Fruit fly (Drosophila melanogaster) whole organism, embryonic: Measurements from ENCODE around the gene CG34338.

Experiments used
- Atf3 ChIP-seq: fragments of 200-800 bp; sonication (Bioruptor generic); optimal IDR thresholded peaks from 3 replicates; lab custom pipeline; 2016; ENCODE audit warnings: missing biosample characterization, missing genetic modification characterization
- CG10267 ChIP-seq: fragments of 200-800 bp; sonication (Bioruptor generic); optimal IDR thresholded peaks from 2 replicates; lab custom pipeline; 2018; ENCODE audit warnings: missing biosample characterization, mild to moderate bottlenecking, missing genetic modification characterization, moderate library complexity
- CG12071 ChIP-seq: fragments of 200-800 bp; sonication (Bioruptor generic); optimal IDR thresholded peaks from 3 replicates; lab custom pipeline; 2018; ENCODE audit warnings: missing biosample characterization, mild to moderate bottlenecking, missing genetic modification characterization
- CG12391 ChIP-seq: fragments of 200-800 bp; sonication (Bioruptor generic); optimal IDR thresholded peaks from 3 replicates; lab custom pipeline; 2018; ENCODE audit warnings: missing biosample characterization, mild to moderate bottlenecking, missing genetic modification characterization, moderate library complexity
- CG13123 ChIP-seq: fragments of 200-800 bp; sonication (Bioruptor generic); optimal IDR thresholded peaks from 2 replicates; lab custom pipeline; 2016; ENCODE audit warnings: missing biosample characterization, missing genetic modification characterization
- CG17361 ChIP-seq: fragments of 200-800 bp; sonication (Bioruptor generic); IDR thresholded peaks from 3 replicates; pipeline ENCODE4 v1.3.6; 2022; ENCODE audit warnings: missing biosample characterization, missing genetic modification characterization
- CG17802 ChIP-seq: fragments of 200-800 bp; sonication (Bioruptor generic); optimal IDR thresholded peaks from 2 replicates; lab custom pipeline; 2018; ENCODE audit warnings: missing biosample characterization, mild to moderate bottlenecking, missing genetic modification characterization, moderate library complexity
- CG31224 ChIP-seq: fragments of 200-800 bp; sonication (Bioruptor generic); IDR thresholded peaks from 2 replicates; pipeline ENCODE4 v1.3.6; 2022; ENCODE audit warnings: missing biosample characterization, missing genetic modification characterization
- CG31441 ChIP-seq: fragments of 200-800 bp; sonication (Bioruptor generic); IDR thresholded peaks from 2 replicates; pipeline ENCODE4 v1.3.6; 2022; ENCODE audit warnings: missing biosample characterization, missing genetic modification characterization
- CG4424 ChIP-seq: fragments of 200-800 bp; sonication (Bioruptor generic); optimal IDR thresholded peaks from 3 replicates; lab custom pipeline; 2016; ENCODE audit warnings: missing biosample characterization, missing genetic modification characterization
- CG4854 ChIP-seq: fragments of 200-800 bp; sonication (Bioruptor generic); optimal IDR thresholded peaks from 2 replicates; lab custom pipeline; 2016; ENCODE audit warnings: missing biosample characterization, missing genetic modification characterization, inconsistent platforms
- CG5245 ChIP-seq: fragments of 200-800 bp; sonication (Bioruptor generic); optimal IDR thresholded peaks from 3 replicates; lab custom pipeline; 2016; ENCODE audit warnings: missing biosample characterization, missing genetic modification characterization
- CG6254 ChIP-seq: fragments of 200-800 bp; sonication (Bioruptor generic); optimal IDR thresholded peaks from 3 replicates; lab custom pipeline; 2017; ENCODE audit warnings: mild to moderate bottlenecking, missing biosample characterization, missing genetic modification reagents, missing genetic modification characterization
- CG8089 ChIP-seq: fragments of 200-800 bp; sonication (Bioruptor generic); optimal IDR thresholded peaks from 3 replicates; lab custom pipeline; 2016; ENCODE audit warnings: missing biosample characterization, missing genetic modification characterization
- CG8388 ChIP-seq: fragments of 200-800 bp; sonication (Bioruptor generic); optimal IDR thresholded peaks from 2 replicates; lab custom pipeline; 2019; ENCODE audit warnings: missing biosample characterization, mild to moderate bottlenecking, missing genetic modification characterization, moderate library complexity
- Fer1 ChIP-seq: fragments of 200-800 bp; sonication (Bioruptor generic); optimal IDR thresholded peaks from 2 replicates; lab custom pipeline; 2017; ENCODE audit warnings: missing biosample characterization, mild to moderate bottlenecking, missing genetic modification characterization
- H15 ChIP-seq: fragments of 200-800 bp; sonication (Bioruptor generic); IDR thresholded peaks from 3 replicates; pipeline ENCODE4 v1.3.6; 2022; ENCODE audit warnings: missing biosample characterization, missing genetic modification characterization
- HmgD ChIP-seq: fragments of 200-800 bp; sonication (Bioruptor generic); optimal IDR thresholded peaks from 3 replicates; lab custom pipeline; 2016; ENCODE audit warnings: missing biosample characterization, missing genetic modification characterization
- Meics ChIP-seq: fragments of 200-800 bp; sonication (Bioruptor generic); optimal IDR thresholded peaks from 2 replicates; lab custom pipeline; 2017; ENCODE audit warnings: missing biosample characterization, mild to moderate bottlenecking, missing genetic modification characterization
- NC2α ChIP-seq: fragments of 200-800 bp; sonication (Bioruptor generic); optimal IDR thresholded peaks from 2 replicates; lab custom pipeline; 2016; ENCODE audit warnings: missing biosample characterization, missing genetic modification characterization
- NFAT ChIP-seq: fragments of 200-800 bp; sonication (Bioruptor generic); IDR thresholded peaks from 2 replicates; pipeline ENCODE4 v1.3.6; 2022; ENCODE audit warnings: missing biosample characterization, missing genetic modification characterization
- Ravus ChIP-seq: fragments of 200-800 bp; sonication (Bioruptor generic); IDR thresholded peaks from 2 replicates; pipeline ENCODE4 v1.3.6; 2022; ENCODE audit warnings: missing biosample characterization, missing genetic modification characterization
- Stat92E ChIP-seq, 3 experiments: fragments of >200 bp in 2 of 3; fragments of 200-800 bp in 1 of 3; sonication (Bioruptor generic) in 1 of 3; optimal IDR thresholded peaks; 2 replicates each; lab custom pipeline; 2017 to 2019; ENCODE audit warnings: missing biosample characterization in 3 of 3, missing genetic modification characterization in 3 of 3, mild to moderate bottlenecking in 1 of 3, moderate library complexity in 1 of 3
- ab ChIP-seq: fragments of 200-800 bp; sonication (Bioruptor generic); optimal IDR thresholded peaks from 2 replicates; lab custom pipeline; 2016; ENCODE audit warnings: missing biosample characterization, missing genetic modification characterization
- amos ChIP-seq: fragments of 200-800 bp; sonication (Bioruptor generic); IDR thresholded peaks from 2 replicates; pipeline ENCODE4 v1.3.6; 2022; ENCODE audit warnings: missing biosample characterization, missing genetic modification characterization; ENCODE audit not compliant: partially characterized antibody
- ash1 ChIP-seq: fragments of 200-800 bp; sonication (Bioruptor generic); optimal IDR thresholded peaks from 2 replicates; lab custom pipeline; 2018; ENCODE audit warnings: missing biosample characterization, mild to moderate bottlenecking, missing genetic modification characterization
- az2 ChIP-seq: fragments of 200-800 bp; sonication (Bioruptor generic); optimal IDR thresholded peaks from 3 replicates; lab custom pipeline; 2016; ENCODE audit warnings: missing biosample characterization, missing genetic modification characterization
- bbx ChIP-seq: fragments of 200-800 bp; sonication (Bioruptor generic); IDR thresholded peaks from 2 replicates; pipeline ENCODE4 v1.3.6; 2022; ENCODE audit warnings: missing biosample characterization, missing genetic modification characterization; ENCODE audit not compliant: partially characterized antibody
- bowl ChIP-seq: fragments of 200-800 bp; sonication (Bioruptor generic); IDR thresholded peaks from 2 replicates; pipeline ENCODE4 v1.3.6; 2022; ENCODE audit warnings: missing biosample characterization, missing genetic modification characterization
- caup ChIP-seq: fragments of 200-800 bp; sonication (Bioruptor generic); optimal IDR thresholded peaks from 3 replicates; lab custom pipeline; 2017; ENCODE audit warnings: missing biosample characterization, mild to moderate bottlenecking, missing genetic modification characterization, moderate library complexity; ENCODE audit not compliant: severe bottlenecking
- chm ChIP-seq: fragments of 200-800 bp; sonication (Bioruptor generic); IDR thresholded peaks from 2 replicates; pipeline ENCODE4 v1.3.6; 2022; ENCODE audit warnings: missing biosample characterization, missing genetic modification characterization
- dmrt11E ChIP-seq: fragments of 200-800 bp; sonication (Bioruptor generic); optimal IDR thresholded peaks from 3 replicates; lab custom pipeline; 2018; ENCODE audit warnings: missing biosample characterization, mild to moderate bottlenecking, missing genetic modification characterization, moderate library complexity
- dysf ChIP-seq: fragments of 200-800 bp; sonication (Bioruptor generic); IDR thresholded peaks from 3 replicates; pipeline ENCODE4 v1.3.6; 2022; ENCODE audit warnings: missing biosample characterization, missing genetic modification characterization
- fu2 ChIP-seq: fragments of 200-800 bp; sonication (Bioruptor generic); optimal IDR thresholded peaks from 2 replicates; lab custom pipeline; 2016; ENCODE audit warnings: missing biosample characterization, missing genetic modification characterization
- gce ChIP-seq: fragments of 200-800 bp; sonication (Bioruptor generic); IDR thresholded peaks from 3 replicates; pipeline ENCODE4 v1.3.6; 2022; ENCODE audit warnings: missing biosample characterization, missing genetic modification characterization
- ham ChIP-seq: fragments of 200-800 bp; sonication (Bioruptor generic); IDR thresholded peaks from 2 replicates; pipeline ENCODE4 v1.3.6; 2022; ENCODE audit warnings: missing biosample characterization, missing genetic modification characterization
- lov ChIP-seq, 2 experiments: fragments of 200-800 bp in 1 of 2; fragments of >200 bp in 1 of 2; sonication (Bioruptor generic) in 1 of 2; IDR thresholded peaks in 1 of 2; optimal IDR thresholded peaks in 1 of 2; 2 replicates in 1 of 2; 3 replicates in 1 of 2; pipeline versions ENCODE4 v1.3.6 to Lab custom; 2017 to 2022; ENCODE audit warnings: missing biosample characterization in 1 of 2, missing genetic modification characterization in 1 of 2
- luna ChIP-seq: fragments of 200-800 bp; sonication (Bioruptor generic); optimal IDR thresholded peaks from 2 replicates; lab custom pipeline; 2016; ENCODE audit warnings: missing biosample characterization, missing genetic modification characterization
- mam ChIP-seq: fragments of 200-800 bp; sonication (Bioruptor generic); optimal IDR thresholded peaks from 3 replicates; lab custom pipeline; 2016; ENCODE audit warnings: missing biosample characterization, missing genetic modification characterization
- peb ChIP-seq: fragments of 200-800 bp; sonication (Bioruptor generic); IDR thresholded peaks from 2 replicates; pipeline ENCODE4 v1.3.6; 2022; ENCODE audit warnings: missing biosample characterization, missing genetic modification characterization
- pzg ChIP-seq: fragments of 200-800 bp; sonication (Bioruptor generic); optimal IDR thresholded peaks from 3 replicates; lab custom pipeline; 2018; ENCODE audit warnings: missing biosample characterization, mild to moderate bottlenecking, missing genetic modification characterization, moderate library complexity
- sim ChIP-seq: fragments of 200-800 bp; sonication (Bioruptor generic); IDR thresholded peaks from 2 replicates; pipeline ENCODE4 v1.3.6; 2022; ENCODE audit warnings: missing biosample characterization, missing genetic modification characterization
- sob ChIP-seq: fragments of 200-800 bp; sonication (Bioruptor generic); IDR thresholded peaks from 2 replicates; pipeline ENCODE4 v1.3.6; 2022; ENCODE audit warnings: missing biosample characterization, missing genetic modification characterization
- tll ChIP-seq, 2 experiments: fragments of 200-800 bp in 1 of 2; fragments of >200 bp in 1 of 2; sonication (Bioruptor generic) in 1 of 2; optimal IDR thresholded peaks; 2 replicates each; lab custom pipeline; 2017 to 2019; ENCODE audit warnings: missing biosample characterization in 2 of 2, missing genetic modification characterization in 2 of 2, mild to moderate bottlenecking in 1 of 2, moderate library complexity in 1 of 2
- trem ChIP-seq: fragments of 200-800 bp; optimal IDR thresholded peaks from 3 replicates; lab custom pipeline; 2019; ENCODE audit warnings: missing biosample characterization, mild to moderate bottlenecking, missing genetic modification characterization, moderate library complexity
- z ChIP-seq: fragments of 200-800 bp; sonication (Bioruptor generic); IDR thresholded peaks from 3 replicates; pipeline ENCODE4 v1.3.6; 2022; ENCODE audit warnings: missing biosample characterization, missing genetic modification characterization
- zen2 ChIP-seq: fragments of 200-800 bp; sonication (Bioruptor generic); IDR thresholded peaks from 3 replicates; pipeline ENCODE4 v1.3.6; 2022; ENCODE audit warnings: missing biosample characterization, missing genetic modification characterization; ENCODE audit not compliant: partially characterized antibody

The CG34338 gene

DNA sequence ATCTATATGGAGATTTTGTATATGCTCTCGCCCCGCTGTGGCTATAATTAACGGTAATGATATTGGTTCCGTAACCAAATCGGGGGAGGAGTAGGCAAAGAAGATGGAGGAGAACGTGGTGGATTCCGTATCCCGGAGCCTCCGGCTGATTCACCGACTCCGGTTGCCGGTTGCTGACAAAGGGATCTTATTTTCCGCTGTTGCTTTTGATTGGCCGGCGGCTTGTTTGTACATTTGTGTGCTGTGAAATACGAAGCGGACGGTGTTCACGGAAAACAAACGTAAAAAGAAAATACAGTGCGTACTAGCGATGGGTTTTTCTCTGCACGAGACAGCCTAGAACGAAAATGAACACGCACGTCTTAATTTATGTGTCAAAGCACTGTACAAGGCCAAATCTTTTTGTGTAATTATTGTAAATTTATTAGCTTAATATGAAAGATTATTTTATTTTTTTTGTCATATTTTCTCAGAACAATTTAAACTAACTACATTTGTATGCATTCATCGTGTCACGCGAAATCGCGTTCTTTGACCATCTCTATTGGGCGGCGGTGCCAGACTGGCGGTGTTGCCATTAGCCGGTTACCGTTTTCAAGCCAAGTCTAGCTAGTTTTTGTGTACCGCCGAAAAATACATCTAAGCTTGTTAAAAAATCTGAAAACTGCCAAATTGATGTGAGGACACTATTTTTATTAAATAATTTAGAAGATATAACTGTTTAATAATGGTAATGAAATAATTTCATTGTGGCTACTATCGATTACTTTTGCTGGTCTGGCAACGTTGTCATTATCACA is 34.2 kb upstream of the CG34338 start, which contains the start of the genes Pdp and Rab39 (continued):
- TF ChIP-seq zen2 (GFP tag; lab: Robert Waterston, UW) = peak; percentile 79; the same call in 2 of the 3 replicates
- TF ChIP-seq pzg = peak; percentile 68
- peak; percentile 45 for TF ChIP-seq fu2 (GFP tag; lab: Kevin White, UChicago)
- peak; percentile 64 for TF ChIP-seq CG10267 (tag; lab: Kevin White, UChicago)
- peak; percentile 74 for TF ChIP-seq Meics (GFP tag; lab: Kevin White, UChicago)
- peak; percentile 82 for TF ChIP-seq bbx (GFP tag; lab: Robert Waterston, UW)
- peak; percentile 85 for TF ChIP-seq mam (GFP tag; lab: Kevin White, UChicago)
- TF ChIP-seq CG31441 (GFP tag; lab: Robert Waterston, UW) = peak; percentile 72
- TF ChIP-seq CG13123 (GFP tag; lab: Kevin White, UChicago) = peak; percentile 42
- peak; percentile 46; the same call in 1 of the 2 replicates for TF ChIP-seq peb (GFP tag; lab: Robert Waterston, UW)
- peak; percentile 23 for TF ChIP-seq CG17802 (tag; lab: Kevin White, UChicago)
- peak; percentile 79 for TF ChIP-seq CG12391
- peak; percentile 31 for TF ChIP-seq ab (GFP tag; lab: Kevin White, UChicago)
- TF ChIP-seq luna (GFP tag; lab: Kevin White, UChicago) = no peak
- TF ChIP-seq CG17361 (GFP tag; lab: Robert Waterston, UW) = peak; percentile 75
- peak; percentile 89 for TF ChIP-seq amos (GFP tag; lab: Robert Waterston, UW)
- TF ChIP-seq CG8089 (GFP tag; lab: Kevin White, UChicago) = peak; percentile 11
- TF ChIP-seq lov (optimal IDR thresholded peaks at IDR 0.05; lab: Kevin White, UChicago) = no peak
- 0 out of 3 replicates have a peak, but pooled peaks have one; percentile 48 for TF ChIP-seq lov (GFP tag; IDR thresholded peaks at IDR 0.05; lab: Robert Waterston, UW)
- TF ChIP-seq Ravus = no peak
- TF ChIP-seq ash1 (GFP tag; lab: Kevin White, UChicago) = no peak
- TF ChIP-seq az2 (GFP tag; lab: Kevin White, UChicago) = peak; percentile 72
- TF ChIP-seq Fer1 (GFP tag; lab: Kevin White, UChicago) = peak; percentile 74
- no peak for TF ChIP-seq HmgD
- no peak for TF ChIP-seq bowl (GFP tag; lab: Robert Waterston, UW)
- TF ChIP-seq ham = no peak
- TF ChIP-seq sim (GFP tag; lab: Robert Waterston, UW) = peak; percentile 21; the same call in 1 of the 2 replicates
- TF ChIP-seq chm = no peak
- peak; percentile 67; the same call in 1 of the 3 replicates for TF ChIP-seq H15 (GFP tag; lab: Robert Waterston, UW)
- peak; percentile 6 for TF ChIP-seq NC2α (GFP tag; lab: Kevin White, UChicago)
- TF ChIP-seq CG31224 (GFP tag; lab: Robert Waterston, UW) = peak; percentile 69; the same call in 1 of the 2 replicates
- peak; percentile 84 for TF ChIP-seq CG8388 (GFP tag; lab: Kevin White, UChicago)
- peak; percentile 51 for TF ChIP-seq Atf3 (GFP tag; lab: Kevin White, UChicago)
- peak; percentile 63 for TF ChIP-seq CG4854
- peak; percentile 85 for TF ChIP-seq sob (GFP tag; lab: Robert Waterston, UW)
- TF ChIP-seq gce (GFP tag; lab: Robert Waterston, UW) = 0 out of 3 replicates have a peak, but pooled peaks have one; percentile 55
- peak; percentile 71 for TF ChIP-seq trem
- TF ChIP-seq CG4424 (GFP tag; lab: Kevin White, UChicago) = peak; percentile 77
- no peak for TF ChIP-seq CG6254 (GFP tag; lab: Kevin White, UChicago)
- TF ChIP-seq CG5245 (GFP tag; lab: Kevin White, UChicago) = peak; percentile 54
- TF ChIP-seq caup (GFP tag; lab: Kevin White, UChicago) = peak; percentile 68
- no peak for TF ChIP-seq tll (GFP tag; optimal IDR thresholded peaks at IDR 0.05; lab: Kevin White, UChicago)
- peak; percentile 71 for TF ChIP-seq dmrt11E (tag; lab: Kevin White, UChicago)
- peak; percentile 83 for TF ChIP-seq dysf (GFP tag; lab: Robert Waterston, UW)
- TF ChIP-seq z (GFP tag; lab: Robert Waterston, UW) = no peak
- TF ChIP-seq NFAT (GFP tag; lab: Robert Waterston, UW) = peak; percentile 78; the same call in 1 of the 2 replicates
- no peak for TF ChIP-seq CG12071 (GFP tag; lab: Kevin White, UChicago)
- no peak for TF ChIP-seq Stat92E (GFP tag; optimal IDR thresholded peaks at IDR 0.05; lab: Kevin White, UChicago)
